Worm (Caenorhabditis elegans) whole organism, L4 larva: ENCODE data around the gene slc-5A12.

ENCODE experiments used
- D1046.2 ChIP-seq: fragments of 200-800 bp; sonication (Bioruptor generic); IDR thresholded peaks from 2 replicates; pipeline ENCODE4 v1.3.6; 2022; ENCODE audit warnings: missing genetic modification characterization, missing compliant biosample characterization
- R02D3.7 ChIP-seq: fragments of 150-350 bp; sonication (generic microtip); optimal IDR thresholded peaks from 3 replicates; lab custom pipeline; 2014; ENCODE audit warnings: missing biosample characterization, missing genetic modification characterization
- T20F7.1 ChIP-seq: fragments of 200-800 bp; sonication (Bioruptor generic); optimal IDR thresholded peaks from 2 replicates; lab custom pipeline; 2018; ENCODE audit warnings: mild to moderate bottlenecking, missing genetic modification characterization, missing compliant biosample characterization
- Y75B8A.6 ChIP-seq: fragments of 200-800 bp; sonication (Bioruptor generic); IDR thresholded peaks from 2 replicates; pipeline ENCODE4 v1.3.6; 2022; ENCODE audit warnings: missing genetic modification reagents, missing genetic modification characterization, missing compliant biosample characterization
- ZK337.2 ChIP-seq: fragments of 200-800 bp; sonication (Bioruptor generic); IDR thresholded peaks from 2 replicates; pipeline ENCODE4 v1.3.6; 2022; ENCODE audit warnings: missing genetic modification reagents, missing genetic modification characterization, missing compliant biosample characterization
- ZK546.5 ChIP-seq, 2 experiments: sonication (generic microtip); optimal IDR thresholded peaks; 2 replicates each; lab custom pipeline; 2017; ENCODE audit warnings: missing biosample characterization in 2 of 2, missing genetic modification characterization in 2 of 2
- aly-2 ChIP-seq: sonication (generic microtip); optimal IDR thresholded peaks from 2 replicates; lab custom pipeline; 2018; ENCODE audit warnings: missing biosample characterization, missing genetic modification characterization
- ama-1 ChIP-seq: fragments of 150-350 bp; optimal IDR thresholded peaks from 2 replicates; lab custom pipeline; 2014; ENCODE audit warnings: inconsistent platforms, mixed read lengths
- arid-1 ChIP-seq: fragments of 200-800 bp; sonication (Bioruptor generic); conservative IDR thresholded peaks from 2 replicates; pipeline ENCODE4 v1.3.6; 2022; ENCODE audit warnings: missing genetic modification reagents, missing genetic modification characterization, missing compliant biosample characterization
- attf-4 ChIP-seq: sonication (generic microtip); optimal IDR thresholded peaks from 3 replicates; lab custom pipeline; 2017; ENCODE audit warnings: missing biosample characterization, missing genetic modification characterization
- ceh-20 ChIP-seq: fragments of 200-800 bp; sonication (Bioruptor generic); IDR thresholded peaks from 2 replicates; pipeline ENCODE4 v1.3.6; 2022; ENCODE audit warnings: missing genetic modification reagents, missing genetic modification characterization, missing compliant biosample characterization
- ceh-32 ChIP-seq: sonication (generic microtip); optimal IDR thresholded peaks from 2 replicates; lab custom pipeline; 2016; ENCODE audit warnings: mild to moderate bottlenecking, missing genetic modification characterization, missing compliant biosample characterization; ENCODE audit not compliant: poor library complexity
- ceh-44 ChIP-seq: fragments of 200-800 bp; sonication (Bioruptor generic); IDR thresholded peaks from 2 replicates; pipeline ENCODE4 v1.3.6; 2022; ENCODE audit warnings: missing genetic modification reagents, missing genetic modification characterization, missing compliant biosample characterization
- ceh-82 ChIP-seq: sonication (generic microtip); optimal IDR thresholded peaks from 2 replicates; lab custom pipeline; 2017; ENCODE audit warnings: missing biosample characterization, missing genetic modification characterization
- cey-2 ChIP-seq: sonication (generic microtip); optimal IDR thresholded peaks from 3 replicates; lab custom pipeline; 2017; ENCODE audit warnings: missing genetic modification characterization, mild to moderate bottlenecking, missing compliant biosample characterization, antibody characterized with exemption, borderline replicate concordance; ENCODE audit not compliant: insufficient read depth
- daf-16 ChIP-seq, 3 experiments: sonication (generic microtip); optimal IDR thresholded peaks; 2 replicates each; lab custom pipeline; 2016 to 2017; ENCODE audit warnings: missing genetic modification characterization in 3 of 3, missing genetic modification reagents in 3 of 3, mild to moderate bottlenecking in 2 of 3, missing compliant biosample characterization in 2 of 3, missing biosample characterization in 1 of 3, moderate library complexity in 1 of 3
- daf-19 ChIP-seq: fragments of 200-800 bp; sonication (Bioruptor generic); conservative IDR thresholded peaks from 2 replicates; pipeline ENCODE4 v1.3.6; 2022; ENCODE audit warnings: missing genetic modification characterization, missing compliant biosample characterization
- dmd-6 ChIP-seq: fragments of 200-800 bp; sonication (Bioruptor generic); IDR thresholded peaks from 2 replicates; pipeline ENCODE4 v1.3.6; 2022; ENCODE audit warnings: missing genetic modification reagents, missing genetic modification characterization, missing compliant biosample characterization
- dmd-9 ChIP-seq: fragments of 200-800 bp; sonication (Bioruptor generic); IDR thresholded peaks from 2 replicates; pipeline ENCODE4 v1.3.6; 2022; ENCODE audit warnings: missing genetic modification reagents, missing genetic modification characterization, missing compliant biosample characterization
- dpl-1 ChIP-seq: fragments of 150-350 bp; optimal IDR thresholded peaks from 2 replicates; lab custom pipeline; 2014; ENCODE audit warnings: missing biosample characterization, missing genetic modification reagents, missing genetic modification characterization
- duxl-1 ChIP-seq: sonication (generic microtip); optimal IDR thresholded peaks from 2 replicates; lab custom pipeline; 2016; ENCODE audit warnings: mild to moderate bottlenecking, missing genetic modification characterization, moderate library complexity, missing compliant biosample characterization; ENCODE audit not compliant: poor library complexity
- egl-43 ChIP-seq: fragments of 200-800 bp; sonication (Bioruptor generic); IDR thresholded peaks from 2 replicates; pipeline ENCODE4 v1.3.6; 2022; ENCODE audit warnings: missing genetic modification reagents, missing genetic modification characterization, missing compliant biosample characterization
- hlh-11 ChIP-seq: fragments of 200-800 bp; sonication (Bioruptor generic); optimal IDR thresholded peaks from 2 replicates; lab custom pipeline; 2018; ENCODE audit warnings: mild to moderate bottlenecking, missing genetic modification characterization, missing compliant biosample characterization
- jun-1 ChIP-seq: fragments of 150-350 bp; optimal IDR thresholded peaks from 2 replicates; lab custom pipeline; 2014; ENCODE audit warnings: missing biosample characterization, missing genetic modification reagents, missing genetic modification characterization
- lim-7 ChIP-seq: fragments of 200-800 bp; sonication (Bioruptor generic); IDR thresholded peaks from 2 replicates; pipeline ENCODE4 v1.3.6; 2022; ENCODE audit warnings: missing genetic modification characterization, missing compliant biosample characterization
- lin-38 ChIP-seq: fragments of 200-800 bp; sonication (Bioruptor generic); IDR thresholded peaks from 2 replicates; pipeline ENCODE4 v1.3.6; 2022; ENCODE audit warnings: missing genetic modification reagents, missing genetic modification characterization, missing compliant biosample characterization
- lin-39 ChIP-seq: fragments of 150-350 bp; optimal IDR thresholded peaks from 2 replicates; lab custom pipeline; 2014; ENCODE audit warnings: missing biosample characterization, missing genetic modification reagents, missing genetic modification characterization
- lsy-2 ChIP-seq, 2 experiments: fragments of 150-350 bp in 1 of 2; sonication (generic microtip) in 1 of 2; optimal IDR thresholded peaks; 2 replicates each; lab custom pipeline; 2014 to 2017; ENCODE audit warnings: missing biosample characterization in 2 of 2, missing genetic modification characterization in 2 of 2
- madf-5 ChIP-seq, 2 experiments: fragments of 200-800 bp; sonication (Bioruptor generic); IDR thresholded peaks; 2 replicates each; pipeline ENCODE4 v1.3.6; 2022; ENCODE audit warnings: missing compliant biosample characterization in 2 of 2, missing genetic modification characterization in 2 of 2
- mdl-1 ChIP-seq, 2 experiments: fragments of 150-350 bp in 1 of 2; sonication (generic microtip) in 1 of 2; optimal IDR thresholded peaks; 2 replicates each; lab custom pipeline; 2014 to 2017; ENCODE audit warnings: missing biosample characterization in 2 of 2, missing genetic modification characterization in 2 of 2
- mdt-29 ChIP-seq: fragments of 200-800 bp; sonication (Bioruptor generic); IDR thresholded peaks from 2 replicates; pipeline ENCODE4 v1.3.6; 2022; ENCODE audit warnings: missing genetic modification reagents, missing genetic modification characterization, missing compliant biosample characterization
- mxl-2 ChIP-seq: fragments of 200-800 bp; sonication (Bioruptor generic); conservative IDR thresholded peaks from 2 replicates; pipeline ENCODE4 v1.3.6; 2022; ENCODE audit warnings: missing genetic modification reagents, missing genetic modification characterization, missing compliant biosample characterization
- mxl-3 ChIP-seq: fragments of 200-800 bp; sonication (Bioruptor generic); optimal IDR thresholded peaks from 2 replicates; lab custom pipeline; 2018; ENCODE audit warnings: mild to moderate bottlenecking, missing genetic modification characterization, missing compliant biosample characterization
- nhr-10 ChIP-seq: fragments of 150-350 bp; optimal IDR thresholded peaks from 2 replicates; lab custom pipeline; 2014; ENCODE audit warnings: missing biosample characterization, missing genetic modification characterization
- nhr-102 ChIP-seq: sonication (generic microtip); optimal IDR thresholded peaks from 2 replicates; lab custom pipeline; 2016; ENCODE audit warnings: mild to moderate bottlenecking, missing genetic modification characterization, moderate library complexity, missing compliant biosample characterization
- nhr-111 ChIP-seq: fragments of 200-800 bp; sonication (Bioruptor generic); optimal IDR thresholded peaks from 2 replicates; lab custom pipeline; 2018; ENCODE audit warnings: mild to moderate bottlenecking, missing genetic modification characterization, missing compliant biosample characterization
- nhr-48 ChIP-seq: sonication (generic microtip); optimal IDR thresholded peaks from 2 replicates; lab custom pipeline; 2016; ENCODE audit warnings: mild to moderate bottlenecking, missing genetic modification characterization, missing compliant biosample characterization
- nhr-6 ChIP-seq: fragments of 150-350 bp; optimal IDR thresholded peaks from 2 replicates; lab custom pipeline; 2014; ENCODE audit warnings: missing biosample characterization, missing genetic modification characterization
- nhr-77 ChIP-seq: fragments of 150-350 bp; optimal IDR thresholded peaks from 2 replicates; lab custom pipeline; 2014; ENCODE audit warnings: missing biosample characterization, missing genetic modification characterization
- rbr-2 ChIP-seq: sonication (generic microtip); optimal IDR thresholded peaks from 2 replicates; lab custom pipeline; 2016; ENCODE audit warnings: missing genotype, missing genetic modification characterization, missing compliant biosample characterization
- set-16 ChIP-seq: fragments of 200-800 bp; sonication (Bioruptor generic); IDR thresholded peaks from 2 replicates; pipeline ENCODE4 v1.3.6; 2022; ENCODE audit warnings: missing genetic modification reagents, missing genetic modification characterization, missing compliant biosample characterization
- skn-1 ChIP-seq: fragments of 150-350 bp; optimal IDR thresholded peaks from 2 replicates; lab custom pipeline; 2014; ENCODE audit warnings: missing biosample characterization, missing genetic modification characterization
- snpc-1.2 ChIP-seq: fragments of 200-800 bp; sonication (Bioruptor generic); IDR thresholded peaks from 2 replicates; pipeline ENCODE4 v1.3.6; 2022; ENCODE audit warnings: missing genetic modification reagents, missing genetic modification characterization, missing compliant biosample characterization
- snpc-4 ChIP-seq: fragments of 150-350 bp; optimal IDR thresholded peaks from 2 replicates; lab custom pipeline; 2014; ENCODE audit warnings: missing biosample characterization, missing genetic modification characterization
- spr-1 ChIP-seq: sonication (generic microtip); optimal IDR thresholded peaks from 2 replicates; lab custom pipeline; 2016; ENCODE audit warnings: mild to moderate bottlenecking, missing genetic modification characterization, missing compliant biosample characterization
- unc-62 ChIP-seq, 3 experiments: fragments of 150-350 bp in 1 of 3; sonication (generic microtip); optimal IDR thresholded peaks in 2 of 3; peaks in 1 of 3; 1 replicate in 1 of 3; 2 replicates in 2 of 3; lab custom pipeline; 2014 to 2017; ENCODE audit warnings: missing biosample characterization in 3 of 3, missing genetic modification characterization in 3 of 3, missing genetic modification reagents in 3 of 3, missing genotype in 1 of 3
- zfp-2 ChIP-seq: sonication (generic microtip); optimal IDR thresholded peaks from 2 replicates; lab custom pipeline; 2016; ENCODE audit warnings: mild to moderate bottlenecking, missing genetic modification characterization, missing compliant biosample characterization
- zip-11 ChIP-seq: fragments of 200-800 bp; sonication (Bioruptor generic); IDR thresholded peaks from 2 replicates; pipeline ENCODE4 v1.3.6; 2022; ENCODE audit warnings: missing genetic modification characterization, missing compliant biosample characterization
- ztf-7 ChIP-seq: fragments of 150-350 bp; optimal IDR thresholded peaks from 2 replicates; lab custom pipeline; 2014; ENCODE audit warnings: missing biosample characterization, missing genetic modification characterization

Gene slc-5A12

ce11 chrIV:11913295-11913940 is 23.8 kb upstream of the slc-5A12 start:
- TF ChIP-seq zip-11 (GFP tag; lab: Robert Waterston, UW) (no peak), hlh-11 (tag; lab: Kevin White, UChicago) (peak; percentile 29), ztf-7 (tag; lab: Kevin White, UChicago) (no peak), lsy-2 (tag; optimal IDR thresholded peaks at IDR 0.05; lab: Kevin White, UChicago) (peak in 1 of 2 experiments; percentile 27), lin-38 (GFP tag; lab: Robert Waterston, UW) (peak; percentile 42), dpl-1 (GFP tag; lab: Kevin White, UChicago) (no peak), arid-1 (GFP tag; lab: Robert Waterston, UW) (0 out of 2 replicates have a peak, but pooled peaks have one; percentile 25), D1046.2 (GFP tag; lab: Robert Waterston, UW) (no peak), dmd-6 (peak; percentile 48), snpc-4 (tag; lab: Kevin White, UChicago) (no peak), nhr-77 (tag; lab: Kevin White, UChicago) (peak; percentile 71), daf-19 (GFP tag; lab: Robert Waterston, UW) (no peak), nhr-6 (no peak), nhr-48 (tag; lab: Kevin White, UChicago) (no peak), duxl-1 (tag; lab: Kevin White, UChicago) (no peak), mxl-3 (GFP tag; lab: Kevin White, UChicago) (no peak), egl-43 (GFP tag; lab: Robert Waterston, UW) (no peak), set-16 (GFP tag; lab: Robert Waterston, UW) (no peak), unc-62 (GFP tag; optimal IDR thresholded peaks at IDR 0.05 in 1 of 2; lab: Kevin White, UChicago) (no peak), unc-62 (tag; optimal IDR thresholded peaks at IDR 0.05; lab: Kevin White, UChicago) (no peak), ama-1 (no peak), lim-7 (no peak), nhr-10 (peak; percentile 20), rbr-2 (tag; lab: Kevin White, UChicago) (no peak), T20F7.1 (GFP tag; lab: Kevin White, UChicago) (peak; percentile 34), skn-1 (tag; lab: Kevin White, UChicago) (no peak), mdl-1 (tag; optimal IDR thresholded peaks at IDR 0.05; lab: Kevin White, UChicago) (no peak), ceh-82 (tag; lab: Kevin White, UChicago) (no peak), dmd-9 (no peak), daf-16 (GFP tag; optimal IDR thresholded peaks at IDR 0.05; lab: Kevin White, UChicago) (no peak), daf-16 (tag; optimal IDR thresholded peaks at IDR 0.05; lab: Kevin White, UChicago) (peak; percentile 42), madf-5 (GFP tag; IDR thresholded peaks at IDR 0.05; lab: Robert Waterston, UW) (0 out of 4 replicates have a peak, but pooled peaks of 1 of the 2 experiments have one; percentile 19), attf-4 (no peak), spr-1 (tag; lab: Kevin White, UChicago) (no peak), lin-39 (no peak), ceh-32 (no peak), mxl-2 (GFP tag; lab: Robert Waterston, UW) (no peak), nhr-102 (tag; lab: Kevin White, UChicago) (peak; percentile 12), snpc-1.2 (0 out of 2 replicates have a peak, but pooled peaks have one; percentile 17), nhr-111 (GFP tag; lab: Kevin White, UChicago) (no peak), ZK337.2 (no peak), Y75B8A.6 (GFP tag; lab: Robert Waterston, UW) (peak; percentile 86; the same call in 1 of the 2 replicates), aly-2 (tag; lab: Kevin White, UChicago) (no peak), zfp-2 (no peak), R02D3.7 (no peak), jun-1 (tag; lab: Kevin White, UChicago) (no peak), cey-2 (tag; lab: Kevin White, UChicago) (no peak), ZK546.5 (tag; optimal IDR thresholded peaks at IDR 0.05; lab: Kevin White, UChicago) (no peak), ceh-44 (GFP tag; lab: Robert Waterston, UW) (no peak), mdt-29 (peak; percentile 73; the same call in 1 of the 2 replicates), ceh-20 (GFP tag; lab: Robert Waterston, UW) (no peak; the same call in 1 of the 2 replicates)
